Worm (Caenorhabditis elegans) whole organism, midembryonic: Measurements from ENCODE around the gene sru-22.

Experiments used
- cog-1 ChIP-seq: sonication (generic microtip); optimal IDR thresholded peaks from 2 replicates; lab custom pipeline; 2016; ENCODE audit warnings: missing genetic modification characterization, missing compliant biosample characterization
- flt-1 ChIP-seq: fragments of 200-800 bp; sonication (Bioruptor generic); IDR thresholded peaks from 2 replicates; pipeline ENCODE4 v1.3.6; 2022; ENCODE audit warnings: missing genetic modification characterization, missing compliant biosample characterization
- klf-2 ChIP-seq: fragments of 200-800 bp; sonication (Bioruptor generic); conservative IDR thresholded peaks from 2 replicates; pipeline ENCODE4 v1.3.6; 2022; ENCODE audit warnings: missing genetic modification reagents, missing genetic modification characterization, missing compliant biosample characterization
- ztf-23 ChIP-seq: fragments of 200-800 bp; sonication (Bioruptor generic); IDR thresholded peaks from 2 replicates; pipeline ENCODE4 v1.3.6; 2022; ENCODE audit warnings: missing genetic modification reagents, missing genetic modification characterization, missing compliant biosample characterization
- ztf-29 ChIP-seq: fragments of 200-800 bp; sonication (Bioruptor generic); IDR thresholded peaks from 2 replicates; pipeline ENCODE4 v1.3.6; 2022; ENCODE audit warnings: missing genetic modification reagents, missing genetic modification characterization, missing compliant biosample characterization

- TF ChIP-seq klf-2 (no peak), ztf-29 (no peak), flt-1 (GFP tag; lab: Robert Waterston, UW) (no peak), cog-1 (tag; lab: Kevin White, UChicago) (no peak), ztf-23 (GFP tag; lab: Robert Waterston, UW) (no peak)
These were observed 34.5 kb downstream of the sru-22 start, which contains the start of gene srw-55 for ce11 chrV:15940254-15940653.
